Fruit fly (Drosophila melanogaster) whole organism, embryonic: ENCODE data around the gene grass.

Experiments used
- Ada2b ChIP-seq: fragments of 200-800 bp; sonication (Bioruptor generic); IDR thresholded peaks from 2 replicates; pipeline ENCODE4 v1.3.6; 2022; ENCODE audit warnings: missing biosample characterization, missing genetic modification characterization
- Adf1 ChIP-seq: fragments of 200-800 bp; sonication (Bioruptor generic); IDR thresholded peaks from 2 replicates; pipeline ENCODE4 v1.3.6; 2022; ENCODE audit warnings: missing biosample characterization, missing genetic modification characterization
- Asciz ChIP-seq: fragments of 200-800 bp; sonication (Bioruptor generic); optimal IDR thresholded peaks from 2 replicates; lab custom pipeline; 2017; ENCODE audit warnings: missing biosample characterization, mild to moderate bottlenecking, missing genetic modification characterization, missing genetic modification reagents
- B-H2 ChIP-seq: fragments of 200-800 bp; sonication (Bioruptor generic); optimal IDR thresholded peaks from 2 replicates; lab custom pipeline; 2018; ENCODE audit warnings: missing biosample characterization, mild to moderate bottlenecking, missing genetic modification characterization
- CG10366 ChIP-seq: fragments of 200-800 bp; sonication (Bioruptor generic); IDR thresholded peaks from 2 replicates; pipeline ENCODE4 v1.3.6; 2022; ENCODE audit warnings: missing biosample characterization, missing genetic modification characterization
- CG14441 ChIP-seq: fragments of 200-800 bp; sonication (Bioruptor generic); IDR thresholded peaks from 2 replicates; pipeline ENCODE4 v1.3.6; 2022; ENCODE audit warnings: missing biosample characterization, missing genetic modification characterization
- CG14667 ChIP-seq: fragments of 200-800 bp; sonication (Bioruptor generic); IDR thresholded peaks from 2 replicates; pipeline ENCODE4 v1.3.6; 2022; ENCODE audit warnings: missing biosample characterization, missing genetic modification characterization
- CG15601 ChIP-seq: fragments of 200-800 bp; sonication (Bioruptor generic); optimal IDR thresholded peaks from 3 replicates; lab custom pipeline; 2019; ENCODE audit warnings: missing biosample characterization, mild to moderate bottlenecking, missing genetic modification characterization, moderate library complexity
- CG16813 ChIP-seq: fragments of 200-800 bp; sonication (Bioruptor generic); IDR thresholded peaks from 3 replicates; pipeline ENCODE4 v1.3.6; 2022; ENCODE audit warnings: missing biosample characterization, missing genetic modification characterization; ENCODE audit not compliant: partially characterized antibody
- CG16815 ChIP-seq: fragments of 200-800 bp; sonication (Bioruptor generic); optimal IDR thresholded peaks from 3 replicates; lab custom pipeline; 2017; ENCODE audit warnings: missing biosample characterization, mild to moderate bottlenecking, missing genetic modification characterization
- CG18011 ChIP-seq: fragments of 200-800 bp; sonication (Bioruptor generic); optimal IDR thresholded peaks from 2 replicates; lab custom pipeline; 2017; ENCODE audit warnings: missing biosample characterization, missing genetic modification characterization, mild to moderate bottlenecking, moderate library complexity, missing genotype
- CG18262 ChIP-seq: fragments of 200-800 bp; optimal IDR thresholded peaks from 3 replicates; lab custom pipeline; 2019; ENCODE audit warnings: missing biosample characterization, mild to moderate bottlenecking, missing genetic modification characterization, moderate library complexity
- CG2202 ChIP-seq: fragments of 200-800 bp; sonication (Bioruptor generic); optimal IDR thresholded peaks from 2 replicates; lab custom pipeline; 2018; ENCODE audit warnings: missing biosample characterization, mild to moderate bottlenecking, missing genetic modification characterization
- CG30020 ChIP-seq: fragments of 200-800 bp; optimal IDR thresholded peaks from 2 replicates; lab custom pipeline; 2019; ENCODE audit warnings: missing biosample characterization, mild to moderate bottlenecking, missing genetic modification characterization, moderate library complexity
- CG31441 ChIP-seq: fragments of 200-800 bp; sonication (Bioruptor generic); IDR thresholded peaks from 2 replicates; pipeline ENCODE4 v1.3.6; 2022; ENCODE audit warnings: missing biosample characterization, missing genetic modification characterization
- CG6854 ChIP-seq: fragments of 200-800 bp; sonication (Bioruptor generic); optimal IDR thresholded peaks from 3 replicates; lab custom pipeline; 2017; ENCODE audit warnings: missing biosample characterization, mild to moderate bottlenecking, missing genetic modification characterization
- CG9609 ChIP-seq: fragments of 200-800 bp; sonication (Bioruptor generic); optimal IDR thresholded peaks from 3 replicates; lab custom pipeline; 2016; ENCODE audit warnings: missing biosample characterization, missing genetic modification characterization
- CG9727 ChIP-seq: fragments of 200-800 bp; sonication (Bioruptor generic); optimal IDR thresholded peaks from 3 replicates; lab custom pipeline; 2017; ENCODE audit warnings: missing biosample characterization, mild to moderate bottlenecking, missing genetic modification characterization
- CG9797 ChIP-seq: fragments of 200-800 bp; sonication (Bioruptor generic); optimal IDR thresholded peaks from 3 replicates; lab custom pipeline; 2018; ENCODE audit warnings: missing biosample characterization, mild to moderate bottlenecking, missing genetic modification characterization
- CoRest ChIP-seq: fragments of 200-800 bp; sonication (Bioruptor generic); optimal IDR thresholded peaks from 3 replicates; lab custom pipeline; 2018; ENCODE audit warnings: missing biosample characterization, mild to moderate bottlenecking, missing genetic modification characterization, moderate library complexity
- Dek ChIP-seq: fragments of 200-800 bp; sonication (Bioruptor generic); optimal IDR thresholded peaks from 3 replicates; lab custom pipeline; 2019; ENCODE audit warnings: missing biosample characterization, mild to moderate bottlenecking, missing genetic modification characterization, moderate library complexity
- Dfd ChIP-seq, 2 experiments: fragments of >200 bp; optimal IDR thresholded peaks; 2 replicates each; lab custom pipeline; 2017; ENCODE audit warnings: missing biosample characterization in 2 of 2, missing genetic modification characterization in 2 of 2
- Dip2 ChIP-seq: fragments of 200-800 bp; sonication (Bioruptor generic); IDR thresholded peaks from 2 replicates; pipeline ENCODE4 v1.3.6; 2022; ENCODE audit warnings: missing biosample characterization, missing genetic modification characterization
- E2f1 ChIP-seq: fragments of 200-800 bp; sonication (Bioruptor generic); IDR thresholded peaks from 2 replicates; pipeline ENCODE4 v1.3.6; 2022; ENCODE audit warnings: missing biosample characterization, missing genetic modification characterization
- Elba2 ChIP-seq: fragments of 200-800 bp; sonication (Bioruptor generic); optimal IDR thresholded peaks from 3 replicates; lab custom pipeline; 2016; ENCODE audit warnings: missing biosample characterization, missing genetic modification characterization
- H15 ChIP-seq: fragments of 200-800 bp; sonication (Bioruptor generic); IDR thresholded peaks from 3 replicates; pipeline ENCODE4 v1.3.6; 2022; ENCODE audit warnings: missing biosample characterization, missing genetic modification characterization
- Jarid2 ChIP-seq: fragments of 200-800 bp; sonication (Bioruptor generic); optimal IDR thresholded peaks from 3 replicates; lab custom pipeline; 2017; ENCODE audit warnings: mild to moderate bottlenecking, missing biosample characterization, missing genetic modification reagents, missing genetic modification characterization
- YL-1 ChIP-seq: fragments of 200-800 bp; sonication (Bioruptor generic); optimal IDR thresholded peaks from 3 replicates; lab custom pipeline; 2017; ENCODE audit warnings: missing biosample characterization, mild to moderate bottlenecking, missing genetic modification characterization
- bsh ChIP-seq, 2 experiments: fragments of 200-800 bp; sonication (Bioruptor generic); optimal IDR thresholded peaks; 2 replicates each; lab custom pipeline; 2017 to 2018; ENCODE audit warnings: mild to moderate bottlenecking in 2 of 2, missing biosample characterization in 2 of 2, missing genetic modification characterization in 2 of 2, moderate library complexity in 1 of 2
- chinmo ChIP-seq: fragments of 200-800 bp; sonication (Bioruptor generic); IDR thresholded peaks from 4 replicates; pipeline ENCODE4 v1.3.6; 2022; ENCODE audit warnings: missing biosample characterization, missing genetic modification characterization; ENCODE audit not compliant: partially characterized antibody
- chn ChIP-seq: fragments of 200-800 bp; sonication (Bioruptor generic); optimal IDR thresholded peaks from 2 replicates; lab custom pipeline; 2016; ENCODE audit warnings: missing biosample characterization, missing genetic modification characterization
- dpn ChIP-seq, 2 experiments: fragments of 200-800 bp; sonication (Bioruptor generic); optimal IDR thresholded peaks; 3 replicates each; lab custom pipeline; 2016; ENCODE audit warnings: missing biosample characterization in 2 of 2, missing genetic modification characterization in 2 of 2
- ems ChIP-seq: fragments of 200-800 bp; sonication (Bioruptor generic); optimal IDR thresholded peaks from 3 replicates; lab custom pipeline; 2016; ENCODE audit warnings: missing biosample characterization, missing genetic modification characterization
- fd3F ChIP-seq: fragments of 200-800 bp; sonication (Bioruptor generic); optimal IDR thresholded peaks from 2 replicates; lab custom pipeline; 2018; ENCODE audit warnings: missing biosample characterization, mild to moderate bottlenecking, missing genetic modification characterization, moderate library complexity
- grn ChIP-seq: fragments of 200-800 bp; sonication (Bioruptor generic); optimal IDR thresholded peaks from 3 replicates; lab custom pipeline; 2017; ENCODE audit warnings: missing biosample characterization, missing genetic modification characterization
- jing ChIP-seq: fragments of 200-800 bp; sonication (Bioruptor generic); optimal IDR thresholded peaks from 2 replicates; lab custom pipeline; 2018; ENCODE audit warnings: missing biosample characterization, mild to moderate bottlenecking, missing genetic modification characterization
- lbe ChIP-seq: fragments of 200-800 bp; sonication (Bioruptor generic); optimal IDR thresholded peaks from 2 replicates; lab custom pipeline; 2016; ENCODE audit warnings: missing biosample characterization, mild to moderate bottlenecking, missing genetic modification characterization
- lilli ChIP-seq: fragments of 200-800 bp; sonication (Bioruptor generic); optimal IDR thresholded peaks from 3 replicates; lab custom pipeline; 2016; ENCODE audit warnings: missing biosample characterization, missing genetic modification characterization
- nerfin-2 ChIP-seq: fragments of 200-800 bp; sonication (Bioruptor generic); IDR thresholded peaks from 2 replicates; pipeline ENCODE4 v1.3.6; 2022; ENCODE audit warnings: missing biosample characterization, missing genetic modification characterization; ENCODE audit not compliant: partially characterized antibody
- nom ChIP-seq: fragments of 200-800 bp; sonication (Bioruptor generic); optimal IDR thresholded peaks from 2 replicates; lab custom pipeline; 2017; ENCODE audit warnings: missing biosample characterization, missing genetic modification characterization, mild to moderate bottlenecking, moderate library complexity, missing genetic modification reagents
- odd ChIP-seq: fragments of 200-800 bp; sonication (Bioruptor generic); optimal IDR thresholded peaks from 2 replicates; lab custom pipeline; 2017; ENCODE audit warnings: missing biosample characterization, mild to moderate bottlenecking, missing genetic modification characterization
- ro ChIP-seq: fragments of 200-800 bp; sonication (Bioruptor generic); IDR thresholded peaks from 2 replicates; pipeline ENCODE4 v1.3.6; 2022; ENCODE audit warnings: missing biosample characterization, missing genetic modification characterization
- sqz ChIP-seq: fragments of 200-800 bp; sonication (Bioruptor generic); optimal IDR thresholded peaks from 3 replicates; lab custom pipeline; 2018; ENCODE audit warnings: missing biosample characterization, mild to moderate bottlenecking, missing genetic modification characterization
- tgo ChIP-seq: fragments of 200-800 bp; sonication (Bioruptor generic); IDR thresholded peaks from 3 replicates; pipeline ENCODE4 v1.3.6; 2022; ENCODE audit warnings: missing biosample characterization, missing genetic modification characterization
- unc-4 ChIP-seq: fragments of 200-800 bp; sonication (Bioruptor generic); IDR thresholded peaks from 2 replicates; pipeline ENCODE4 v1.3.6; 2022; ENCODE audit warnings: missing biosample characterization, missing genetic modification characterization; ENCODE audit not compliant: partially characterized antibody

grass gene

dm6 chr3R:27197581-27197980 lies 39.8 kb downstream of the grass start (continued):
- TF ChIP-seq CG2202 (tag; lab: Kevin White, UChicago) (no peak), CG18262 (tag; lab: Kevin White, UChicago) (peak; percentile 12), E2f1 (GFP tag; lab: Robert Waterston, UW) (no peak), CG31441 (0 out of 2 replicates have a peak, but pooled peaks have one; percentile 10)
- TF ChIP-seq, all 482 proteins: peak for 11

dm6 chr3R:27198883-27199780 lies 41.4 kb downstream of the grass start:
- TF ChIP-seq sqz (peak; percentile 19), CoRest (tag; lab: Kevin White, UChicago) (no peak), chn (no peak), Adf1 (GFP tag; lab: Robert Waterston, UW) (no peak), CG9727 (GFP tag; lab: Kevin White, UChicago) (no peak), Dip2 (GFP tag; lab: Robert Waterston, UW) (no peak), YL-1 (GFP tag; lab: Kevin White, UChicago) (no peak), ems (GFP tag; lab: Kevin White, UChicago) (no peak), lilli (GFP tag; lab: Kevin White, UChicago) (no peak), nom (GFP tag; lab: Kevin White, UChicago) (peak; percentile 68), CG14441 (GFP tag; lab: Robert Waterston, UW) (no peak), CG10366 (GFP tag; lab: Robert Waterston, UW) (no peak)

- no peak for TF ChIP-seq CG6854 (GFP tag; lab: Kevin White, UChicago)
- peak; percentile 23 for TF ChIP-seq lbe (GFP tag; lab: Kevin White, UChicago)
- no peak for TF ChIP-seq fd3F (GFP tag; lab: Kevin White, UChicago)
- no peak for TF ChIP-seq CG14667 (GFP tag; lab: Robert Waterston, UW)
- TF ChIP-seq ro (GFP tag; lab: Robert Waterston, UW) = no peak
- no peak for TF ChIP-seq CG9797
- no peak for TF ChIP-seq CG18011 (GFP tag; lab: Kevin White, UChicago)
- no peak for TF ChIP-seq Dek (tag; lab: Kevin White, UChicago)
- no peak for TF ChIP-seq Asciz (GFP tag; lab: Kevin White, UChicago)
- no peak for TF ChIP-seq dpn (GFP tag; optimal IDR thresholded peaks at IDR 0.05; lab: Kevin White, UChicago)
- no peak for TF ChIP-seq chinmo (GFP tag; lab: Robert Waterston, UW)
- no peak for TF ChIP-seq jing (GFP tag; lab: Kevin White, UChicago)
- TF ChIP-seq Elba2 (GFP tag; lab: Kevin White, UChicago) = no peak
- TF ChIP-seq unc-4 (GFP tag; lab: Robert Waterston, UW) = no peak
- TF ChIP-seq Jarid2 (GFP tag; lab: Kevin White, UChicago) = no peak
- no peak for TF ChIP-seq H15 (GFP tag; lab: Robert Waterston, UW)
- no peak for TF ChIP-seq CG15601 (tag; lab: Kevin White, UChicago)
- TF ChIP-seq B-H2 (GFP tag; lab: Kevin White, UChicago) = no peak
- no peak for TF ChIP-seq tgo (GFP tag; lab: Robert Waterston, UW)
- TF ChIP-seq nerfin-2 = no peak
- TF ChIP-seq CG16815 = no peak
- no peak for TF ChIP-seq grn
- no peak for TF ChIP-seq CG16813 (GFP tag; lab: Robert Waterston, UW)
- TF ChIP-seq CG9609 (GFP tag; lab: Kevin White, UChicago) = no peak
- peak in 1 of 2 experiments; percentile 72 for TF ChIP-seq bsh (GFP tag; optimal IDR thresholded peaks at IDR 0.05; lab: Kevin White, UChicago)
- TF ChIP-seq odd (GFP tag; lab: Kevin White, UChicago) = no peak
- no peak for TF ChIP-seq Dfd (GFP tag; optimal IDR thresholded peaks at IDR 0.05; lab: Kevin White, UChicago)
- no peak for TF ChIP-seq Ada2b (GFP tag; lab: Robert Waterston, UW)
- TF ChIP-seq CG30020 (tag; lab: Kevin White, UChicago) = no peak
Observed at dm6 chr3R:27201538-27202281, 44.0 kb downstream of the grass start.
